Fruit fly (Drosophila melanogaster) whole organism, embryonic: ENCODE data around the gene Ada2a.

Experiments
- Aef1 ChIP-seq: fragments of 200-800 bp; sonication (Bioruptor generic); IDR thresholded peaks from 3 replicates; pipeline ENCODE4 v1.3.6; 2022; ENCODE audit warnings: missing biosample characterization, missing genetic modification characterization
- CG12219 ChIP-seq: fragments of 200-800 bp; sonication (Bioruptor generic); optimal IDR thresholded peaks from 3 replicates; lab custom pipeline; 2018; ENCODE audit warnings: missing biosample characterization, mild to moderate bottlenecking, missing genetic modification characterization
- CG12769 ChIP-seq: fragments of 200-800 bp; sonication (Bioruptor generic); optimal IDR thresholded peaks from 2 replicates; lab custom pipeline; 2019; ENCODE audit warnings: missing biosample characterization, mild to moderate bottlenecking, missing genetic modification characterization, moderate library complexity
- CG14710 ChIP-seq: fragments of 200-800 bp; sonication (Bioruptor generic); optimal IDR thresholded peaks from 3 replicates; lab custom pipeline; 2019; ENCODE audit warnings: missing biosample characterization, mild to moderate bottlenecking, missing genetic modification characterization, moderate library complexity
- CG17186 ChIP-seq: fragments of 200-800 bp; sonication (Bioruptor generic); optimal IDR thresholded peaks from 3 replicates; lab custom pipeline; 2017; ENCODE audit warnings: missing biosample characterization, missing genetic modification reagents, missing genetic modification characterization
- CG17359 ChIP-seq: fragments of 200-800 bp; sonication (Bioruptor generic); optimal IDR thresholded peaks from 3 replicates; lab custom pipeline; 2018; ENCODE audit warnings: missing biosample characterization, mild to moderate bottlenecking, missing genetic modification characterization, moderate library complexity
- CG18764 ChIP-seq: fragments of 200-800 bp; sonication (Bioruptor generic); optimal IDR thresholded peaks from 3 replicates; lab custom pipeline; 2016; ENCODE audit warnings: missing biosample characterization, missing genetic modification characterization
- CG3726 ChIP-seq: fragments of 200-800 bp; sonication (Bioruptor generic); IDR thresholded peaks from 3 replicates; pipeline ENCODE4, ENCODE4 v1.3.6; 2022; ENCODE audit warnings: missing biosample characterization, missing genetic modification characterization
- CG6654 ChIP-seq: fragments of 200-800 bp; sonication (Bioruptor generic); optimal IDR thresholded peaks from 2 replicates; lab custom pipeline; 2017; ENCODE audit warnings: missing biosample characterization, mild to moderate bottlenecking, missing genetic modification characterization
- CG7963 ChIP-seq: fragments of 200-800 bp; sonication (Bioruptor generic); IDR thresholded peaks from 3 replicates; pipeline ENCODE4 v1.3.6; 2022; ENCODE audit warnings: missing biosample characterization, missing genetic modification characterization; ENCODE audit not compliant: partially characterized antibody
- CG9797 ChIP-seq: fragments of 200-800 bp; sonication (Bioruptor generic); optimal IDR thresholded peaks from 3 replicates; lab custom pipeline; 2018; ENCODE audit warnings: missing biosample characterization, mild to moderate bottlenecking, missing genetic modification characterization
- CTCF ChIP-seq: fragments of 200-800 bp; sonication (Bioruptor generic); optimal IDR thresholded peaks from 2 replicates; lab custom pipeline; 2017; ENCODE audit warnings: missing biosample characterization, mild to moderate bottlenecking, missing genetic modification characterization, moderate library complexity
- Dip2 ChIP-seq: fragments of 200-800 bp; sonication (Bioruptor generic); IDR thresholded peaks from 2 replicates; pipeline ENCODE4 v1.3.6; 2022; ENCODE audit warnings: missing biosample characterization, missing genetic modification characterization
- Dll ChIP-seq: fragments of 200-800 bp; sonication (Bioruptor generic); IDR thresholded peaks from 4 replicates; pipeline ENCODE4 v1.3.6; 2022; ENCODE audit warnings: missing biosample characterization, missing genetic modification characterization; ENCODE audit not compliant: partially characterized antibody
- Doc3 ChIP-seq: fragments of 200-800 bp; sonication (Bioruptor generic); IDR thresholded peaks from 3 replicates; pipeline ENCODE4 v1.3.6; 2022; ENCODE audit warnings: missing biosample characterization, missing genetic modification characterization; ENCODE audit not compliant: partially characterized antibody
- Dp ChIP-seq: fragments of 200-800 bp; sonication (Bioruptor generic); optimal IDR thresholded peaks from 2 replicates; lab custom pipeline; 2018; ENCODE audit warnings: missing biosample characterization, mild to moderate bottlenecking, missing genetic modification characterization, moderate library complexity
- Ets97D ChIP-seq: fragments of 200-800 bp; sonication (Bioruptor generic); optimal IDR thresholded peaks from 3 replicates; lab custom pipeline; 2016; ENCODE audit warnings: missing biosample characterization, missing genetic modification characterization
- Gug ChIP-seq: fragments of 200-800 bp; sonication (Bioruptor generic); IDR thresholded peaks from 4 replicates; pipeline ENCODE4 v1.3.6; 2022; ENCODE audit warnings: missing biosample characterization, missing genetic modification characterization
- HLH4C ChIP-seq: fragments of 200-800 bp; sonication (Bioruptor generic); IDR thresholded peaks from 3 replicates; pipeline ENCODE4 v1.3.6; 2022; ENCODE audit warnings: missing biosample characterization, missing genetic modification characterization; ENCODE audit not compliant: partially characterized antibody
- HmgZ ChIP-seq: fragments of 200-800 bp; sonication (Bioruptor generic); optimal IDR thresholded peaks from 2 replicates; lab custom pipeline; 2018; ENCODE audit warnings: missing biosample characterization, mild to moderate bottlenecking, missing genetic modification characterization
- Lhr ChIP-seq: fragments of 200-800 bp; sonication (Bioruptor generic); optimal IDR thresholded peaks from 3 replicates; lab custom pipeline; 2017; ENCODE audit warnings: mild to moderate bottlenecking, missing biosample characterization, missing genetic modification reagents, missing genetic modification characterization
- Myb ChIP-seq: fragments of 200-800 bp; sonication (Bioruptor generic); optimal IDR thresholded peaks from 2 replicates; lab custom pipeline; 2016; ENCODE audit warnings: missing biosample characterization, missing genetic modification characterization
- NC2β ChIP-seq: fragments of 200-800 bp; sonication (Bioruptor generic); optimal IDR thresholded peaks from 2 replicates; lab custom pipeline; 2016; ENCODE audit warnings: missing biosample characterization, missing genetic modification characterization
- Nf-YB ChIP-seq: fragments of 200-800 bp; sonication (Bioruptor generic); optimal IDR thresholded peaks from 3 replicates; lab custom pipeline; 2019; ENCODE audit warnings: missing biosample characterization, mild to moderate bottlenecking, missing genetic modification characterization, moderate library complexity
- Opbp ChIP-seq: fragments of 200-800 bp; sonication (Bioruptor generic); IDR thresholded peaks from 3 replicates; pipeline ENCODE4 v1.3.6; 2022; ENCODE audit warnings: missing biosample characterization, missing genetic modification characterization; ENCODE audit not compliant: partially characterized antibody
- Sry-δ ChIP-seq: fragments of 200-800 bp; sonication (Bioruptor generic); optimal IDR thresholded peaks from 2 replicates; lab custom pipeline; 2016; ENCODE audit warnings: missing biosample characterization, missing genetic modification characterization
- YL-1 ChIP-seq: fragments of 200-800 bp; sonication (Bioruptor generic); optimal IDR thresholded peaks from 3 replicates; lab custom pipeline; 2017; ENCODE audit warnings: missing biosample characterization, mild to moderate bottlenecking, missing genetic modification characterization
- bbx ChIP-seq: fragments of 200-800 bp; sonication (Bioruptor generic); IDR thresholded peaks from 2 replicates; pipeline ENCODE4 v1.3.6; 2022; ENCODE audit warnings: missing biosample characterization, missing genetic modification characterization; ENCODE audit not compliant: partially characterized antibody
- crol ChIP-seq: fragments of 200-800 bp; sonication (Bioruptor generic); IDR thresholded peaks from 2 replicates; pipeline ENCODE4 v1.3.6; 2022; ENCODE audit warnings: missing biosample characterization, missing genetic modification characterization
- grau ChIP-seq: fragments of 200-800 bp; optimal IDR thresholded peaks from 3 replicates; lab custom pipeline; 2019; ENCODE audit warnings: missing biosample characterization, mild to moderate bottlenecking, missing genetic modification characterization, moderate library complexity
- hbn ChIP-seq: fragments of 200-800 bp; sonication (Bioruptor generic); IDR thresholded peaks from 2 replicates; pipeline ENCODE4 v1.3.6; 2022; ENCODE audit warnings: missing biosample characterization, missing genetic modification characterization; ENCODE audit not compliant: partially characterized antibody
- inv ChIP-seq: fragments of 200-800 bp; sonication (Bioruptor generic); IDR thresholded peaks from 2 replicates; pipeline ENCODE4 v1.3.6; 2022; ENCODE audit warnings: missing biosample characterization, missing genetic modification characterization; ENCODE audit not compliant: partially characterized antibody
- knrl ChIP-seq: fragments of 200-800 bp; sonication (Bioruptor generic); IDR thresholded peaks from 3 replicates; pipeline ENCODE4 v1.3.6; 2022; ENCODE audit warnings: missing biosample characterization, missing genetic modification characterization; ENCODE audit not compliant: partially characterized antibody
- lilli ChIP-seq: fragments of 200-800 bp; sonication (Bioruptor generic); optimal IDR thresholded peaks from 3 replicates; lab custom pipeline; 2016; ENCODE audit warnings: missing biosample characterization, missing genetic modification characterization
- luna ChIP-seq: fragments of 200-800 bp; sonication (Bioruptor generic); optimal IDR thresholded peaks from 2 replicates; lab custom pipeline; 2016; ENCODE audit warnings: missing biosample characterization, missing genetic modification characterization
- mld ChIP-seq: fragments of 200-800 bp; sonication (Bioruptor generic); IDR thresholded peaks from 3 replicates; pipeline ENCODE4 v1.3.6; 2022; ENCODE audit warnings: missing biosample characterization, missing genetic modification characterization; ENCODE audit not compliant: partially characterized antibody
- nerfin-1 ChIP-seq: fragments of 200-800 bp; sonication (Bioruptor generic); optimal IDR thresholded peaks from 3 replicates; lab custom pipeline; 2019; ENCODE audit warnings: missing biosample characterization, mild to moderate bottlenecking, missing genetic modification characterization, moderate library complexity
- nerfin-2 ChIP-seq: fragments of 200-800 bp; sonication (Bioruptor generic); IDR thresholded peaks from 2 replicates; pipeline ENCODE4 v1.3.6; 2022; ENCODE audit warnings: missing biosample characterization, missing genetic modification characterization; ENCODE audit not compliant: partially characterized antibody
- nmo ChIP-seq: fragments of 200-800 bp; sonication (Bioruptor generic); optimal IDR thresholded peaks from 2 replicates; lab custom pipeline; 2018; ENCODE audit warnings: missing biosample characterization, mild to moderate bottlenecking, missing genetic modification characterization, moderate library complexity
- phol ChIP-seq: fragments of 200-800 bp; sonication (Bioruptor generic); optimal IDR thresholded peaks from 3 replicates; lab custom pipeline; 2018; ENCODE audit warnings: missing biosample characterization, mild to moderate bottlenecking, missing genetic modification characterization, moderate library complexity
- pita ChIP-seq: fragments of 200-800 bp; sonication (Bioruptor generic); optimal IDR thresholded peaks from 2 replicates; lab custom pipeline; 2017; ENCODE audit warnings: missing biosample characterization, mild to moderate bottlenecking, missing genetic modification characterization
- ro ChIP-seq: fragments of 200-800 bp; sonication (Bioruptor generic); IDR thresholded peaks from 2 replicates; pipeline ENCODE4 v1.3.6; 2022; ENCODE audit warnings: missing biosample characterization, missing genetic modification characterization
- sens ChIP-seq: fragments of 200-800 bp; sonication (Bioruptor generic); peaks from one replicate; lab custom pipeline; 2016; ENCODE audit warnings: missing biosample characterization, missing genetic modification characterization
- sisA ChIP-seq: fragments of 200-800 bp; sonication (Bioruptor generic); IDR thresholded peaks from 2 replicates; pipeline ENCODE4 v1.3.6; 2022; ENCODE audit warnings: missing biosample characterization, missing genetic modification characterization
- stwl ChIP-seq: fragments of 200-800 bp; sonication (Bioruptor generic); optimal IDR thresholded peaks from 3 replicates; lab custom pipeline; 2018; ENCODE audit warnings: missing biosample characterization, mild to moderate bottlenecking, missing genetic modification characterization, moderate library complexity
- sug ChIP-seq: fragments of 200-800 bp; optimal IDR thresholded peaks from 2 replicates; lab custom pipeline; 2019; ENCODE audit warnings: missing biosample characterization, mild to moderate bottlenecking, missing genetic modification characterization, moderate library complexity
- tll ChIP-seq, 2 experiments: fragments of 200-800 bp in 1 of 2; fragments of >200 bp in 1 of 2; sonication (Bioruptor generic) in 1 of 2; optimal IDR thresholded peaks; 2 replicates each; lab custom pipeline; 2017 to 2019; ENCODE audit warnings: missing biosample characterization in 2 of 2, missing genetic modification characterization in 2 of 2, mild to moderate bottlenecking in 1 of 2, moderate library complexity in 1 of 2
- toy ChIP-seq: fragments of 200-800 bp; sonication (Bioruptor generic); IDR thresholded peaks from 2 replicates; pipeline ENCODE4 v1.3.6; 2022; ENCODE audit warnings: missing biosample characterization, missing genetic modification characterization

Gene Ada2a

dm6 chr3R:18226043-18226808, 29.1 kb downstream of the Ada2a start, which contains the start of the genes CG7168 and Mdh2 (continued):
- TF ChIP-seq grau (tag; lab: Kevin White, UChicago) (peak; percentile 1), CG6654 (GFP tag; lab: Kevin White, UChicago) (no peak), inv (GFP tag; lab: Robert Waterston, UW) (peak; percentile 63), CG9797 (GFP tag; lab: Kevin White, UChicago) (peak; percentile 30), sens (GFP tag; lab: Kevin White, UChicago) (peak; percentile 71), CG7963 (peak; percentile 90), knrl (GFP tag; lab: Robert Waterston, UW) (peak; percentile 79), hbn (GFP tag; lab: Robert Waterston, UW) (peak; percentile 69), Dip2 (GFP tag; lab: Robert Waterston, UW) (no peak), CG17359 (tag; lab: Kevin White, UChicago) (no peak), phol (tag; lab: Kevin White, UChicago) (peak; percentile 44), Opbp (peak; percentile 87; the same call in 2 of the 3 replicates), ro (no peak), CG3726 (GFP tag; lab: Robert Waterston, UW) (no peak), NC2β (GFP tag; lab: Kevin White, UChicago) (peak; percentile 16), Lhr (GFP tag; lab: Kevin White, UChicago) (peak; percentile 16), nerfin-2 (peak; percentile 92), Doc3 (GFP tag; lab: Robert Waterston, UW) (peak; percentile 84), tll (GFP tag; optimal IDR thresholded peaks at IDR 0.05; lab: Kevin White, UChicago) (no peak), Dll (GFP tag; lab: Robert Waterston, UW) (peak; percentile 88), nmo (GFP tag; lab: Kevin White, UChicago) (peak; percentile 47), sug (peak; percentile 25), lilli (GFP tag; lab: Kevin White, UChicago) (peak; percentile 32), mld (GFP tag; lab: Robert Waterston, UW) (peak; percentile 73; the same call in 2 of the 3 replicates), Ets97D (GFP tag; lab: Kevin White, UChicago) (peak; percentile 67), bbx (GFP tag; lab: Robert Waterston, UW) (peak; percentile 79), Sry-δ (GFP tag; lab: Kevin White, UChicago) (peak; percentile 83), Aef1 (GFP tag; lab: Robert Waterston, UW) (peak; percentile 11; the same call in 1 of the 3 replicates), luna (GFP tag; lab: Kevin White, UChicago) (no peak), HmgZ (tag; lab: Kevin White, UChicago) (peak; percentile 60), CG18764 (GFP tag; lab: Kevin White, UChicago) (no peak), Nf-YB (peak; percentile 88), toy (GFP tag; lab: Robert Waterston, UW) (no peak), Gug (GFP tag; lab: Robert Waterston, UW) (no peak), CG12219 (GFP tag; lab: Kevin White, UChicago) (no peak), nerfin-1 (tag; lab: Kevin White, UChicago) (peak; percentile 18), crol (GFP tag; lab: Robert Waterston, UW) (peak; percentile 35; the same call in 1 of the 2 replicates), sisA (no peak), HLH4C (GFP tag; lab: Robert Waterston, UW) (peak; percentile 94), YL-1 (peak; percentile 0), Dp (GFP tag; lab: Kevin White, UChicago) (peak; percentile 76), pita (GFP tag; lab: Kevin White, UChicago) (no peak), CG14710 (peak; percentile 50), CG12769 (peak; percentile 69), CTCF (GFP tag; lab: Kevin White, UChicago) (peak; percentile 9), Myb (GFP tag; lab: Kevin White, UChicago) (peak; percentile 53), CG17186 (GFP tag; lab: Kevin White, UChicago) (peak; percentile 19), stwl (tag; lab: Kevin White, UChicago) (peak; percentile 86)
